Worm (Caenorhabditis elegans): ENCODE measurements around the gene ZK596.2.

ce11 chrIV:10915388-10915787 is 6.3 kb upstream of the ZK596.2 start, which contains the start of gene ZK593.3:
- no peak for TF ChIP-seq dpl-1 (GFP tag; optimal IDR thresholded peaks at IDR 0.05)
- no peak for TF ChIP-seq ama-1 (optimal IDR thresholded peaks at IDR 0.05)
- no peak for TF ChIP-seq ama-1 (GFP tag; optimal IDR thresholded peaks at IDR 0.05)
- TF ChIP-seq unc-62 (GFP tag; optimal IDR thresholded peaks at IDR 0.05), result no peak
- TF ChIP-seq ccch-3 (GFP tag; optimal IDR thresholded peaks at IDR 0.05), result no peak
- TF ChIP-seq nfya-2 (GFP tag; IDR thresholded peaks at IDR 0.05), result no peak
- no peak for TF ChIP-seq F37B4.10 (GFP tag; IDR thresholded peaks at IDR 0.05)
- no peak for TF ChIP-seq F22D6.2 (tag; optimal IDR thresholded peaks at IDR 0.05)
- TF ChIP-seq Y53G8AR.9 (GFP tag; conservative IDR thresholded peaks at IDR 0.05), result no peak
- TF ChIP-seq snpc-4 (GFP tag; optimal IDR thresholded peaks at IDR 0.05), result no peak
- TF ChIP-seq snpc-4 (tag; optimal IDR thresholded peaks at IDR 0.05), result no peak
- TF ChIP-seq C06A6.2 (GFP tag; conservative IDR thresholded peaks at IDR 0.05), result no peak

Data from whole organism, young adult.